Worm (Caenorhabditis elegans) whole organism, L4/young adult: ENCODE results near the gene cki-1.

ENCODE experiments used
- W03F9.2 ChIP-seq: fragments of 150-350 bp; optimal IDR thresholded peaks from 2 replicates; lab custom pipeline; 2014; ENCODE audit warnings: missing biosample characterization, missing genetic modification characterization
- dao-5 ChIP-seq: sonication (generic microtip); optimal IDR thresholded peaks from 2 replicates; lab custom pipeline; 2016; ENCODE audit warnings: missing genotype, missing genetic modification characterization, moderate library complexity, missing compliant biosample characterization
- him-1 ChIP-seq: sonication (generic microtip); optimal IDR thresholded peaks from 2 replicates; lab custom pipeline; 2016; ENCODE audit warnings: missing genotype, missing genetic modification reagents, missing genetic modification characterization, missing compliant biosample characterization

DNA sequence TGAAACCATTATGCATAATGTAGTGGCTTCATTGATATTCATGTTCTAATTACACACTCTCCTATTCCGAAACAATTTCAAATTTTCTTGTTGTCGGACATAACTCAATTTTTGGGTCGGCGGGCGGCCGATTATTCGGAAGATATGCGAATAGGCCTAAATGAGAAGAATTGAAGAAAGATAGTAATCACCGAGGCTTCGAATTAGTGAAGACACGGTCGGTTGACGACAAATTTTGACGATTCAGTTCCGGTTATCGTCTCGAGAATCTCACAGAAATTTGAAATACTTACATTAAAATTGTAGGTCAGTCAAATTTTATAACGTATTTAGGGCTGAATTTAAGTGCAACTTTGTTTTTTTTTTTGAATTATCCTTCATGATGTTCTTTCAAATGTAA, 7.9 kb upstream of the cki-1 start:
- no peak for TF ChIP-seq him-1 (tag; lab: Kevin White, UChicago)
- TF ChIP-seq dao-5 (tag; lab: Kevin White, UChicago), result no peak
- no peak for TF ChIP-seq W03F9.2 (tag; lab: Kevin White, UChicago)
